Fruit fly (Drosophila melanogaster): ENCODE measurements around the gene CG32075.
A peak's percentile ranks its signal among the peaks of the same experiment; 100 is the strongest.

dm6 chr3L:11062441-11062840 is 2.3 kb downstream of the CG32075 start, which contains the start of gene CG32069:
- TF ChIP-seq CG11617 (GFP tag; optimal IDR thresholded peaks at IDR 0.05) (no peak), Mnt (GFP tag; optimal IDR thresholded peaks at IDR 0.05) (peak; percentile 1), ovo (GFP tag; optimal IDR thresholded peaks at IDR 0.05) (no peak)

All from whole organism, adult.